Fruit fly (Drosophila melanogaster) whole organism, wandering third instar larva: Measurements from ENCODE around the gene CG44261.

Source experiments
- Abd-B ChIP-seq: fragments of >200 bp; optimal IDR thresholded peaks from 2 replicates; lab custom pipeline; 2017; ENCODE audit warnings: missing biosample characterization, missing genetic modification characterization
- CG32264 ChIP-seq: fragments of 200-800 bp; sonication (Bioruptor generic); optimal IDR thresholded peaks from 2 replicates; lab custom pipeline; 2016; ENCODE audit warnings: missing biosample characterization, missing genetic modification characterization
- CG9705 ChIP-seq: fragments of 200-800 bp; sonication (Bioruptor generic); optimal IDR thresholded peaks from 2 replicates; lab custom pipeline; 2018; ENCODE audit warnings: missing biosample characterization, mild to moderate bottlenecking, missing genetic modification characterization
- CrebA ChIP-seq: fragments of 200-800 bp; sonication (Bioruptor generic); optimal IDR thresholded peaks from 2 replicates; lab custom pipeline; 2016; ENCODE audit warnings: missing biosample characterization, mild to moderate bottlenecking, missing genetic modification characterization, borderline replicate concordance
- Dfd ChIP-seq: fragments of >200 bp; optimal IDR thresholded peaks from 2 replicates; lab custom pipeline; 2017; ENCODE audit warnings: missing biosample characterization, missing genetic modification characterization
- Dif ChIP-seq: fragments of 200-275, 200-300 bp; sonication (Bioruptor generic); optimal IDR thresholded peaks from 2 replicates; lab custom pipeline; 2018; ENCODE audit warnings: missing biosample characterization, missing genetic modification characterization; ENCODE audit not compliant: partially characterized antibody
- GATAd ChIP-seq: sonication (Bioruptor generic); optimal IDR thresholded peaks from 2 replicates; lab custom pipeline; 2016; ENCODE audit warnings: missing biosample characterization, missing genetic modification characterization
- HLH106 ChIP-seq: fragments of 200-800 bp; optimal IDR thresholded peaks from 3 replicates; lab custom pipeline; 2019; ENCODE audit warnings: missing biosample characterization, mild to moderate bottlenecking, missing genetic modification characterization, moderate library complexity
- Hnf4 ChIP-seq: fragments of 200-800 bp; sonication (Bioruptor generic); optimal IDR thresholded peaks from 2 replicates; lab custom pipeline; 2016; ENCODE audit warnings: missing biosample characterization, mild to moderate bottlenecking, missing genetic modification characterization
- Hr83 ChIP-seq: fragments of 200-300 bp; sonication (Bioruptor generic); optimal IDR thresholded peaks from 2 replicates; lab custom pipeline; 2016; ENCODE audit warnings: missing biosample characterization, mild to moderate bottlenecking, missing genetic modification characterization, moderate library complexity; ENCODE audit not compliant: poor library complexity, severe bottlenecking
- Jra ChIP-seq: sonication (Bioruptor generic); optimal IDR thresholded peaks from 2 replicates; lab custom pipeline; 2016; ENCODE audit warnings: missing biosample characterization, missing genetic modification characterization
- Mio ChIP-seq: sonication (Bioruptor generic); optimal IDR thresholded peaks from 2 replicates; lab custom pipeline; 2016; ENCODE audit warnings: missing biosample characterization, missing genetic modification characterization
- Myc ChIP-seq: fragments of >200 bp; optimal IDR thresholded peaks from 2 replicates; lab custom pipeline; 2017
- N ChIP-seq: fragments of >200 bp; optimal IDR thresholded peaks from 2 replicates; lab custom pipeline; 2018; ENCODE audit warnings: missing biosample characterization, missing external identifiers, missing genetic modification characterization
- OdsH ChIP-seq: fragments of 200-800 bp; sonication (Bioruptor generic); optimal IDR thresholded peaks from 2 replicates; lab custom pipeline; 2016; ENCODE audit warnings: missing biosample characterization, mild to moderate bottlenecking, missing genetic modification characterization
- Rel ChIP-seq, 2 experiments: fragments of 200-800 bp; sonication (Bioruptor generic) in 1 of 2; optimal IDR thresholded peaks; 2 replicates in 1 of 2; 3 replicates in 1 of 2; lab custom pipeline; 2016 to 2019; ENCODE audit warnings: mild to moderate bottlenecking in 2 of 2, missing biosample characterization in 2 of 2, missing genetic modification characterization in 2 of 2, moderate library complexity in 1 of 2
- Sp1 ChIP-seq: fragments of 200-800 bp; sonication (Bioruptor generic); optimal IDR thresholded peaks from 3 replicates; lab custom pipeline; 2019; ENCODE audit warnings: missing biosample characterization, mild to moderate bottlenecking, missing genetic modification characterization, moderate library complexity
- Vsx2 ChIP-seq: fragments of 200-300, 225-300 bp; sonication (Bioruptor generic); optimal IDR thresholded peaks from 2 replicates; lab custom pipeline; 2018; ENCODE audit warnings: missing biosample characterization, missing genetic modification characterization; ENCODE audit not compliant: partially characterized antibody
- br ChIP-seq: fragments of 200-800 bp; sonication (Bioruptor generic); optimal IDR thresholded peaks from 2 replicates; lab custom pipeline; 2016; ENCODE audit warnings: missing biosample characterization, missing genetic modification characterization
- brk ChIP-seq: fragments of 200-800 bp; sonication (Bioruptor generic); optimal IDR thresholded peaks from 2 replicates; lab custom pipeline; 2016; ENCODE audit warnings: missing biosample characterization, mild to moderate bottlenecking, missing genetic modification characterization
- dl ChIP-seq, 2 experiments: fragments of 175-275, 200-275 bp in 1 of 2; fragments of 200-275 bp in 1 of 2; sonication (Bioruptor generic); optimal IDR thresholded peaks; lab custom pipeline; 2018; ENCODE audit warnings: mild to moderate bottlenecking in 2 of 2, missing biosample characterization in 2 of 2, missing genetic modification characterization in 2 of 2, moderate library complexity in 2 of 2; ENCODE audit not compliant: partially characterized antibody in 2 of 2, insufficient read depth in 1 of 2
- dmrt93B ChIP-seq: fragments of 200-800 bp; sonication (Bioruptor generic); optimal IDR thresholded peaks from 2 replicates; lab custom pipeline; 2018; ENCODE audit warnings: missing biosample characterization, mild to moderate bottlenecking, missing genetic modification characterization
- ey ChIP-seq: fragments of 200-800 bp; sonication (Bioruptor generic); optimal IDR thresholded peaks from 2 replicates; lab custom pipeline; 2016; ENCODE audit warnings: missing biosample characterization, missing genetic modification characterization
- foxo ChIP-seq, 2 experiments: fragments of 200-800 bp; sonication (Bioruptor generic); optimal IDR thresholded peaks; 2 replicates in 1 of 2; 3 replicates in 1 of 2; lab custom pipeline; 2016 to 2017; ENCODE audit warnings: missing biosample characterization in 2 of 2, missing genetic modification characterization in 2 of 2
- fru ChIP-seq: fragments of 200-800 bp; sonication (Bioruptor generic); optimal IDR thresholded peaks from 3 replicates; lab custom pipeline; 2016; ENCODE audit warnings: missing biosample characterization, mild to moderate bottlenecking, missing genetic modification characterization
- h ChIP-seq: fragments of 200-800 bp; sonication (Bioruptor generic); optimal IDR thresholded peaks from 3 replicates; lab custom pipeline; 2016; ENCODE audit warnings: missing biosample characterization, mild to moderate bottlenecking, missing genetic modification characterization
- jim ChIP-seq: fragments of 175-275, 200-325 bp; sonication (Bioruptor generic); optimal IDR thresholded peaks from 2 replicates; lab custom pipeline; 2016; ENCODE audit warnings: missing biosample characterization, mild to moderate bottlenecking, missing genetic modification characterization
- lola ChIP-seq: fragments of >200 bp; optimal IDR thresholded peaks from 2 replicates; lab custom pipeline; 2017; ENCODE audit warnings: missing biosample characterization, missing genetic modification characterization
- psq ChIP-seq: fragments of 200-800 bp; sonication (Bioruptor generic); optimal IDR thresholded peaks from 3 replicates; lab custom pipeline; 2017; ENCODE audit warnings: missing biosample characterization, mild to moderate bottlenecking, missing genetic modification characterization, moderate library complexity
- rgr ChIP-seq: fragments of 200-800 bp; sonication (Bioruptor generic); optimal IDR thresholded peaks from 3 replicates; lab custom pipeline; 2016; ENCODE audit warnings: missing biosample characterization, mild to moderate bottlenecking, missing genetic modification characterization
- sage ChIP-seq: fragments of 200-800 bp; sonication (Bioruptor generic); optimal IDR thresholded peaks from 2 replicates; lab custom pipeline; 2016; ENCODE audit warnings: missing biosample characterization, mild to moderate bottlenecking, missing genetic modification characterization
- sv ChIP-seq: fragments of 200-800 bp; sonication (Bioruptor generic); optimal IDR thresholded peaks from 3 replicates; lab custom pipeline; 2016; ENCODE audit warnings: missing biosample characterization, missing genetic modification characterization
- tai ChIP-seq: sonication (Bioruptor generic); optimal IDR thresholded peaks from 2 replicates; lab custom pipeline; 2016; ENCODE audit warnings: missing biosample characterization, missing genetic modification characterization
- woc ChIP-seq: sonication (Bioruptor generic); optimal IDR thresholded peaks from 2 replicates; lab custom pipeline; 2016; ENCODE audit warnings: missing biosample characterization, mild to moderate bottlenecking, missing genetic modification characterization

The CG44261 gene

DNA sequence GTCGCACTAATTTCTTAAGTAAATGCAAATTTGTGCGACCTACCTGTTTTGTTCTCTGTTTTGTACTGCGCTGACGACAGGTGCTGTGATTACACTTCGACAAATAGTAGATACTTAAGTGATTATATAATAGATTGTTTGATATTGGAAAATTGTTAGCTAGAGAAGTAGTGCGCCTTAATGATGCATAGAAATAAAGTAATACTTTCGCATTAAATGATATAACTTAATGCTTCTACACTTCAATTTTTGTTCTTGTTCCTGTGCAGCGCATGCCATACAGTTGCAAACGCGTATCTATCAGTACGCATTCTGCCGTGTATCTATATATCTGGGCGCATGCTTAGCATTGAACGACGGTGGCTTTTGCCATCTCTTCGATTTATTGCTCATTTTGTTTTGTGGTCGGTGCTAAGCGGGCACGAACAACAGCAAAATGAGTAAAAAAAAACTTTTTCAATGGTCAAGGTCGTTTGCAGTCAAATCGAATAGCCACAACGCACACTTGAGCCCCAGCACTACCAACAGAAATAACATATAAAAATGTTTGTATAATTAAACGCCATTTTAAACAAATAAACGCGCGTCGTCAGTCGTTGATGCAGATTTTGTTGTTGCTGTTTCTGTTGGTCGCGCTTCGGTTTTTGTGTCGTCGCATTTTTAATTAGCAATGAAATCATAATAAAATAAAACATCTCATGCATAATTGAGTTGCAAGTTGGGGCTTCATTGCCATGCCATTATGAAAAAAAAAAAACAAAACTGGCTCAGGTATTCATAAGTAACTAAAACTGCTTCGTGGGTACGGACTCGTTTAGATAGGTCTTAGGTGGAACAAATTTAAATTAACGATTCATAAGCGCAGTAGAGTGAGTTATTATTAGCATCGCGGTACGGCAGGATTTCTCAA is 22.6 kb upstream of the CG44261 start (continued):
- no peak for TF ChIP-seq Rel (GFP tag; optimal IDR thresholded peaks at IDR 0.05; lab: Kevin White, UChicago)
- no peak for TF ChIP-seq Rel (tag; optimal IDR thresholded peaks at IDR 0.05; lab: Kevin White, UChicago)
- no peak for TF ChIP-seq jim
- no peak for TF ChIP-seq tai (GFP tag; lab: Kevin White, UChicago)
- TF ChIP-seq Abd-B: no peak
- no peak for TF ChIP-seq Sp1 (GFP tag; lab: Kevin White, UChicago)
- TF ChIP-seq woc (GFP tag; lab: Kevin White, UChicago): no peak
- TF ChIP-seq Jra (GFP tag; lab: Kevin White, UChicago): no peak
- no peak for TF ChIP-seq Myc (lab: Kevin White, UChicago)
- peak; percentile 40 for TF ChIP-seq ey
- TF ChIP-seq brk: no peak
- TF ChIP-seq psq: peak; percentile 3

DNA sequence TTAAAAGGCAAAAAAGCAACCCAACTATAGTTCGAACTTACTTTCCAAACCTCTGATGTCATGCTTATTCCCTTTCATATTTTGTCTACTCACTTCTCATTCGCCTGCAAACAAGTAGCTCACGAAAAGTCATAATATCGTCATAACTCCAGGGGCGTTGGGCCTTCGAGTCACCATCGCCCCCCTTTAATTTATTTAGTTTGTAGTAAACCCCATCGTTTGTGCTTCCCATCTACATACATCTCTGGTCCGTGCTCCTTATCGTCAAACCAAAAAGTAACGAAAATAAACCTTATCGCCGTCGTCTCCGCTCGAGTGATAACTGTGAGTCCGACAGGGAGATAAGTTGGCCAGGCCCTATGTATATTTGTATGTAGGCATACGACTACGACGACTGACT is 21.0 kb upstream of the CG44261 start:
- TF ChIP-seq lola (GFP tag; lab: Kevin White, UChicago): no peak
- peak; percentile 55 for TF ChIP-seq Mio (GFP tag; lab: Kevin White, UChicago)
- TF ChIP-seq br (GFP tag; lab: Kevin White, UChicago): peak; percentile 85
- peak; percentile 58 for TF ChIP-seq Rel (GFP tag; optimal IDR thresholded peaks at IDR 0.05; lab: Kevin White, UChicago)
- TF ChIP-seq Rel (tag; optimal IDR thresholded peaks at IDR 0.05; lab: Kevin White, UChicago): peak; percentile 97
- TF ChIP-seq dl (GFP tag; optimal IDR thresholded peaks at IDR 0.05; lab: Kevin White, UChicago; ENCODE audit: insufficient read depth in 1 of 2, partially characterized antibody in 2 of 2): no peak
- peak; percentile 71 for TF ChIP-seq sage (GFP tag; lab: Kevin White, UChicago)
- peak; percentile 76 for TF ChIP-seq Hnf4 (GFP tag; lab: Kevin White, UChicago)
- TF ChIP-seq Dif (GFP tag; lab: Kevin White, UChicago): no peak
- TF ChIP-seq Dfd (GFP tag; lab: Kevin White, UChicago): no peak
- peak; percentile 88 for TF ChIP-seq Hr83 (GFP tag; lab: Kevin White, UChicago)
- peak; percentile 92 for TF ChIP-seq ey
- TF ChIP-seq CG32264 (GFP tag; lab: Kevin White, UChicago): peak; percentile 69
- peak; percentile 84 for TF ChIP-seq psq
- TF ChIP-seq fru (GFP tag; lab: Kevin White, UChicago): peak; percentile 92
- TF ChIP-seq rgr (GFP tag; lab: Kevin White, UChicago): peak; percentile 91
- peak; percentile 80 for TF ChIP-seq brk
- peak; percentile 85 for TF ChIP-seq foxo (GFP tag; optimal IDR thresholded peaks at IDR 0.05; lab: Kevin White, UChicago)
- TF ChIP-seq CrebA (GFP tag; lab: Kevin White, UChicago): peak; percentile 84
- TF ChIP-seq OdsH (GFP tag; lab: Kevin White, UChicago): peak; percentile 90
- peak; percentile 12 for TF ChIP-seq Jra (GFP tag; lab: Kevin White, UChicago)
- TF ChIP-seq woc (GFP tag; lab: Kevin White, UChicago): peak; percentile 77
- TF ChIP-seq tai (GFP tag; lab: Kevin White, UChicago): peak; percentile 66
- TF ChIP-seq N (GFP tag; lab: Kevin White, UChicago): no peak
- peak; percentile 57 for TF ChIP-seq CG9705
- TF ChIP-seq GATAd (GFP tag; lab: Kevin White, UChicago): no peak
- TF ChIP-seq HLH106 (tag; lab: Kevin White, UChicago): peak; percentile 70
- peak; percentile 46 for TF ChIP-seq dmrt93B (GFP tag; lab: Kevin White, UChicago)
- TF ChIP-seq sv: peak; percentile 42
- TF ChIP-seq Sp1 (GFP tag; lab: Kevin White, UChicago): peak; percentile 74
- TF ChIP-seq Vsx2 (GFP tag; lab: Kevin White, UChicago): no peak
- TF ChIP-seq h: peak; percentile 89

DNA sequence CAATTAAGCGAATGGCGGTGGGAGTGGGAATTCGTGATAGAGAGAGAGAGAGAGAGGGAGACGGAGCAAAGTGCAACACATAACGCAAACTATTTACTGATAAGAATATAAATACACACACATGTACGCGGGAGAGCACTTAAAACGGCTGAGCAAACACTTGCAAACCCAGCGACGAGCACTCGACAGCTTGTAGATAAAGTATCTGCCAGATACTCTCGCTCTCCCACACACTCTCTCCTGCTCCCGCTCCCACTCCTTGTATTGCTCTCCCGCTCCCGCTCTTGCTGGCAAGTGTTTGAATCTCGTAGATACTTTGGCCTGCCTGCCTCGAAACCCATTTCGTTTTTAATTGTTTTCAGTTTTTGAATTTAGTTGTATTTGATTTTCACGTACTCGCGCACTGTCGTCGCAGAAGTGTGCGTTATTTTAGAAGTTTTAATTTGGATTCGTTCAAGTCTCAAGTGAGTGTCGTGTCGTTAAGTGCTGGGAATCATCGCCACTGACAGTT is 20.3 kb upstream of the CG44261 start:
- peak; percentile 40 for TF ChIP-seq Rel (GFP tag; optimal IDR thresholded peaks at IDR 0.05; lab: Kevin White, UChicago)
- peak; percentile 18 for TF ChIP-seq Rel (tag; optimal IDR thresholded peaks at IDR 0.05; lab: Kevin White, UChicago)
- TF ChIP-seq CG9705: no peak
- TF ChIP-seq Hnf4 (GFP tag; lab: Kevin White, UChicago): peak; percentile 42
- TF ChIP-seq Vsx2 (GFP tag; lab: Kevin White, UChicago): peak; percentile 96
- TF ChIP-seq rgr (GFP tag; lab: Kevin White, UChicago): peak; percentile 44
- peak; percentile 45 for TF ChIP-seq Hr83 (GFP tag; lab: Kevin White, UChicago)
- no peak for TF ChIP-seq ey
- peak; percentile 99 for TF ChIP-seq Dif (GFP tag; lab: Kevin White, UChicago)
- peak; percentile 98 to 99 for TF ChIP-seq dl (GFP tag; optimal IDR thresholded peaks at IDR 0.05; lab: Kevin White, UChicago; ENCODE audit: insufficient read depth in 1 of 2, partially characterized antibody in 2 of 2)
- peak; percentile 21 for TF ChIP-seq Sp1 (GFP tag; lab: Kevin White, UChicago)
- TF ChIP-seq fru (GFP tag; lab: Kevin White, UChicago): peak; percentile 51
- TF ChIP-seq OdsH (GFP tag; lab: Kevin White, UChicago): peak; percentile 37
- TF ChIP-seq CrebA (GFP tag; lab: Kevin White, UChicago): peak; percentile 80
- no peak for TF ChIP-seq Jra (GFP tag; lab: Kevin White, UChicago)
- TF ChIP-seq sage (GFP tag; lab: Kevin White, UChicago): no peak
- peak; percentile 24 for TF ChIP-seq br (GFP tag; lab: Kevin White, UChicago)
- TF ChIP-seq psq: peak; percentile 88
- no peak for TF ChIP-seq CG32264 (GFP tag; lab: Kevin White, UChicago)
- peak; percentile 2 for TF ChIP-seq GATAd (GFP tag; lab: Kevin White, UChicago)
- peak in 1 of 2 experiments; percentile 14 for TF ChIP-seq foxo (GFP tag; optimal IDR thresholded peaks at IDR 0.05; lab: Kevin White, UChicago)
- TF ChIP-seq h: peak; percentile 67
- peak; percentile 28 for TF ChIP-seq brk
